Worm (Caenorhabditis elegans): ENCODE results near the gene C26G2.2.

Gene C26G2.2

ce11 chrX:14637445-14637844 is 26.7 kb upstream of the C26G2.2 start:
- TF ChIP-seq ceh-82 (tag; optimal IDR thresholded peaks at IDR 0.05) = no peak
- no peak for TF ChIP-seq fkh-10 (GFP tag; optimal IDR thresholded peaks at IDR 0.05)
- TF ChIP-seq snpc-4 (tag; optimal IDR thresholded peaks at IDR 0.05) = peak; percentile 95
- no peak for TF ChIP-seq Y116A8C.19 (tag; optimal IDR thresholded peaks at IDR 0.05; ENCODE audit: borderline replicate concordance)
- TF ChIP-seq alr-1 (tag; optimal IDR thresholded peaks at IDR 0.05; ENCODE audit: borderline replicate concordance) = no peak
- no peak for TF ChIP-seq unc-130 (tag; optimal IDR thresholded peaks at IDR 0.05)
- no peak for TF ChIP-seq C34B4.2 (tag; optimal IDR thresholded peaks at IDR 0.05)

ce11 chrX:14639941-14640340 is 24.2 kb upstream of the C26G2.2 start:
- TF ChIP-seq rnt-1 (tag; optimal IDR thresholded peaks at IDR 0.05) (peak; percentile 47), swsn-7 (tag; optimal IDR thresholded peaks at IDR 0.05) (peak; percentile 45), lin-39 (tag; optimal IDR thresholded peaks at IDR 0.05) (no peak), efl-1 (optimal IDR thresholded peaks at IDR 0.05) (no peak), efl-1 (GFP tag; optimal IDR thresholded peaks at IDR 0.05 in 1 of 2) (peak in 1 of 2 experiments; percentile 77), mab-9 (GFP tag; IDR thresholded peaks at IDR 0.05) (no peak), zag-1 (tag; optimal IDR thresholded peaks at IDR 0.05) (no peak), snpc-4 (tag; optimal IDR thresholded peaks at IDR 0.05) (no peak), fkh-8 (tag; optimal IDR thresholded peaks at IDR 0.05) (peak; percentile 58), ceh-63 (GFP tag; optimal IDR thresholded peaks at IDR 0.05) (no peak), unc-98 (GFP tag; IDR thresholded peaks at IDR 0.05) (no peak), mdl-1 (tag; optimal IDR thresholded peaks at IDR 0.05) (no peak), lin-15B (tag; optimal IDR thresholded peaks at IDR 0.05) (no peak), jun-1 (tag; optimal IDR thresholded peaks at IDR 0.05) (no peak), xbp-1 (tag; optimal IDR thresholded peaks at IDR 0.05) (peak; percentile 28), unc-86 (tag; optimal IDR thresholded peaks at IDR 0.05) (peak; percentile 67), nhr-20 (tag; optimal IDR thresholded peaks at IDR 0.05) (peak; percentile 23), mep-1 (tag; optimal IDR thresholded peaks at IDR 0.05) (peak; percentile 44), nhr-19 (GFP tag; conservative IDR thresholded peaks at IDR 0.05) (no peak), unc-62 (GFP tag; optimal IDR thresholded peaks at IDR 0.05) (no peak), nhr-76 (tag; optimal IDR thresholded peaks at IDR 0.05) (no peak), dpl-1 (GFP tag; optimal IDR thresholded peaks at IDR 0.05) (peak in 1 of 3 experiments; percentile 31), lin-14 (GFP tag; optimal IDR thresholded peaks at IDR 0.05) (peak; percentile 94), Y116A8C.19 (tag; optimal IDR thresholded peaks at IDR 0.05; ENCODE audit: borderline replicate concordance) (no peak), lin-35 (GFP tag; optimal IDR thresholded peaks at IDR 0.05) (no peak), sup-37 (GFP tag; optimal IDR thresholded peaks at IDR 0.05) (no peak), ets-5 (GFP tag; IDR thresholded peaks at IDR 0.05) (no peak), unc-130 (tag; optimal IDR thresholded peaks at IDR 0.05) (no peak), efl-3 (GFP tag; optimal IDR thresholded peaks at IDR 0.05) (no peak), hlh-4 (tag; optimal IDR thresholded peaks at IDR 0.05) (no peak), lir-3 (tag; optimal IDR thresholded peaks at IDR 0.05; ENCODE audit: poor library complexity) (no peak), aha-1 (tag; optimal IDR thresholded peaks at IDR 0.05) (no peak), nhr-47 (tag; optimal IDR thresholded peaks at IDR 0.05) (peak; percentile 63), hlh-17 (GFP tag; optimal IDR thresholded peaks at IDR 0.05; ENCODE audit: borderline replicate concordance) (no peak), grh-1 (GFP tag; IDR thresholded peaks at IDR 0.05) (no peak), pqm-1 (tag; optimal IDR thresholded peaks at IDR 0.05) (no peak), ztf-4 (tag; optimal IDR thresholded peaks at IDR 0.05) (no peak), blmp-1 (tag; optimal IDR thresholded peaks at IDR 0.05) (no peak), C04F5.9 (tag; optimal IDR thresholded peaks at IDR 0.05) (no peak), skn-1 (tag; optimal IDR thresholded peaks at IDR 0.05) (no peak), ceh-8 (GFP tag; optimal IDR thresholded peaks at IDR 0.05) (peak; percentile 51), hpl-2 (GFP tag; optimal IDR thresholded peaks at IDR 0.05) (no peak), unc-30 (tag; optimal IDR thresholded peaks at IDR 0.05) (no peak), nhr-12 (tag; optimal IDR thresholded peaks at IDR 0.05) (no peak), sox-4 (tag; optimal IDR thresholded peaks at IDR 0.05) (no peak), nhr-85 (tag) (no peak), ama-1 (optimal IDR thresholded peaks at IDR 0.05) (no peak), nhr-28 (tag; optimal IDR thresholded peaks at IDR 0.05) (no peak)
